Worm (Caenorhabditis elegans) whole organism, L4 larva: ENCODE data around the gene lon-3.
A peak's percentile ranks its signal among the peaks of the same experiment; 100 is the strongest.

ENCODE experiments used
- F49E8.2 ChIP-seq: sonication (generic microtip); optimal IDR thresholded peaks from 2 replicates; lab custom pipeline; 2016; ENCODE audit warnings: missing compliant biosample characterization, mild to moderate bottlenecking, missing genetic modification characterization, borderline replicate concordance
- Y5F2A.4 ChIP-seq: fragments of 200-800 bp; sonication (Bioruptor generic); optimal IDR thresholded peaks from 2 replicates; lab custom pipeline; 2018; ENCODE audit warnings: mild to moderate bottlenecking, missing genetic modification characterization, missing compliant biosample characterization
- aha-1 ChIP-seq: fragments of 150-350 bp; peaks from one replicate; lab custom pipeline; 2014; ENCODE audit warnings: missing biosample characterization, missing genetic modification characterization
- aly-2 ChIP-seq: sonication (generic microtip); optimal IDR thresholded peaks from 2 replicates; lab custom pipeline; 2018; ENCODE audit warnings: missing biosample characterization, missing genetic modification characterization
- arid-1 ChIP-seq: fragments of 200-800 bp; sonication (Bioruptor generic); conservative IDR thresholded peaks from 2 replicates; pipeline ENCODE4 v1.3.6; 2022; ENCODE audit warnings: missing genetic modification reagents, missing genetic modification characterization, missing compliant biosample characterization
- ceh-20 ChIP-seq: fragments of 200-800 bp; sonication (Bioruptor generic); IDR thresholded peaks from 2 replicates; pipeline ENCODE4 v1.3.6; 2022; ENCODE audit warnings: missing genetic modification reagents, missing genetic modification characterization, missing compliant biosample characterization
- ces-1 ChIP-seq: fragments of 150-350 bp; sonication (generic microtip); optimal IDR thresholded peaks from 4 replicates; lab custom pipeline; 2014; ENCODE audit warnings: missing biosample characterization, missing genetic modification reagents, missing genetic modification characterization
- daf-8 ChIP-seq: fragments of 200-800 bp; sonication (Bioruptor generic); IDR thresholded peaks from 2 replicates; pipeline ENCODE4 v1.3.6; 2022; ENCODE audit warnings: missing genetic modification characterization, missing compliant biosample characterization
- dmd-6 ChIP-seq: fragments of 200-800 bp; sonication (Bioruptor generic); IDR thresholded peaks from 2 replicates; pipeline ENCODE4 v1.3.6; 2022; ENCODE audit warnings: missing genetic modification reagents, missing genetic modification characterization, missing compliant biosample characterization
- dmd-8 ChIP-seq: fragments of 200-800 bp; sonication (Bioruptor generic); IDR thresholded peaks from 2 replicates; pipeline ENCODE4 v1.3.6; 2022; ENCODE audit warnings: missing genetic modification characterization, missing compliant biosample characterization
- dpl-1 ChIP-seq: fragments of 150-350 bp; optimal IDR thresholded peaks from 2 replicates; lab custom pipeline; 2014; ENCODE audit warnings: missing biosample characterization, missing genetic modification reagents, missing genetic modification characterization
- fkh-10 ChIP-seq: fragments of 150-350 bp; optimal IDR thresholded peaks from 2 replicates; lab custom pipeline; 2014; ENCODE audit warnings: missing biosample characterization, missing genetic modification reagents, missing genetic modification characterization
- hlh-11 ChIP-seq: fragments of 200-800 bp; sonication (Bioruptor generic); optimal IDR thresholded peaks from 2 replicates; lab custom pipeline; 2018; ENCODE audit warnings: mild to moderate bottlenecking, missing genetic modification characterization, missing compliant biosample characterization
- hmg-1.1 ChIP-seq: fragments of 200-800 bp; sonication (Bioruptor generic); IDR thresholded peaks from 2 replicates; pipeline ENCODE4 v1.3.6; 2022; ENCODE audit warnings: missing genetic modification reagents, missing genetic modification characterization, missing compliant biosample characterization
- jun-1 ChIP-seq: fragments of 150-350 bp; optimal IDR thresholded peaks from 2 replicates; lab custom pipeline; 2014; ENCODE audit warnings: missing biosample characterization, missing genetic modification reagents, missing genetic modification characterization
- lim-7 ChIP-seq: fragments of 200-800 bp; sonication (Bioruptor generic); IDR thresholded peaks from 2 replicates; pipeline ENCODE4 v1.3.6; 2022; ENCODE audit warnings: missing genetic modification characterization, missing compliant biosample characterization
- lin-38 ChIP-seq: fragments of 200-800 bp; sonication (Bioruptor generic); IDR thresholded peaks from 2 replicates; pipeline ENCODE4 v1.3.6; 2022; ENCODE audit warnings: missing genetic modification reagents, missing genetic modification characterization, missing compliant biosample characterization
- mdl-1 ChIP-seq, 2 experiments: fragments of 150-350 bp in 1 of 2; sonication (generic microtip) in 1 of 2; optimal IDR thresholded peaks; 2 replicates each; lab custom pipeline; 2014 to 2017; ENCODE audit warnings: missing biosample characterization in 2 of 2, missing genetic modification characterization in 2 of 2
- mdt-29 ChIP-seq: fragments of 200-800 bp; sonication (Bioruptor generic); IDR thresholded peaks from 2 replicates; pipeline ENCODE4 v1.3.6; 2022; ENCODE audit warnings: missing genetic modification reagents, missing genetic modification characterization, missing compliant biosample characterization
- nhr-102 ChIP-seq: sonication (generic microtip); optimal IDR thresholded peaks from 2 replicates; lab custom pipeline; 2016; ENCODE audit warnings: mild to moderate bottlenecking, missing genetic modification characterization, moderate library complexity, missing compliant biosample characterization
- nhr-237 ChIP-seq: sonication (generic microtip); optimal IDR thresholded peaks from 2 replicates; lab custom pipeline; 2017; ENCODE audit warnings: missing biosample characterization, missing genetic modification characterization
- nhr-25 ChIP-seq: sonication (generic microtip); optimal IDR thresholded peaks from 2 replicates; lab custom pipeline; 2017; ENCODE audit warnings: missing genetic modification characterization, mild to moderate bottlenecking, missing compliant biosample characterization, antibody characterized with exemption, moderate library complexity, borderline replicate concordance; ENCODE audit not compliant: insufficient read depth
- nhr-48 ChIP-seq: sonication (generic microtip); optimal IDR thresholded peaks from 2 replicates; lab custom pipeline; 2016; ENCODE audit warnings: mild to moderate bottlenecking, missing genetic modification characterization, missing compliant biosample characterization
- nhr-6 ChIP-seq: fragments of 150-350 bp; optimal IDR thresholded peaks from 2 replicates; lab custom pipeline; 2014; ENCODE audit warnings: missing biosample characterization, missing genetic modification characterization
- nhr-76 ChIP-seq: fragments of 150-350 bp; optimal IDR thresholded peaks from 2 replicates; lab custom pipeline; 2014; ENCODE audit warnings: missing biosample characterization, missing genetic modification characterization
- rbr-2 ChIP-seq: sonication (generic microtip); optimal IDR thresholded peaks from 2 replicates; lab custom pipeline; 2016; ENCODE audit warnings: missing genotype, missing genetic modification characterization, missing compliant biosample characterization
- set-16 ChIP-seq: fragments of 200-800 bp; sonication (Bioruptor generic); IDR thresholded peaks from 2 replicates; pipeline ENCODE4 v1.3.6; 2022; ENCODE audit warnings: missing genetic modification reagents, missing genetic modification characterization, missing compliant biosample characterization
- skn-1 ChIP-seq: fragments of 150-350 bp; optimal IDR thresholded peaks from 2 replicates; lab custom pipeline; 2014; ENCODE audit warnings: missing biosample characterization, missing genetic modification characterization
- snpc-4 ChIP-seq: fragments of 150-350 bp; optimal IDR thresholded peaks from 2 replicates; lab custom pipeline; 2014; ENCODE audit warnings: missing biosample characterization, missing genetic modification characterization
- tag-97 ChIP-seq: fragments of 200-800 bp; sonication (Bioruptor generic); IDR thresholded peaks from 2 replicates; pipeline ENCODE4 v1.3.6; 2022; ENCODE audit warnings: missing genetic modification characterization, missing compliant biosample characterization
- unc-130 ChIP-seq: sonication (generic microtip); optimal IDR thresholded peaks from 2 replicates; lab custom pipeline; 2016; ENCODE audit warnings: missing genetic modification reagents, missing genetic modification characterization, missing compliant biosample characterization
- zip-11 ChIP-seq: fragments of 200-800 bp; sonication (Bioruptor generic); IDR thresholded peaks from 2 replicates; pipeline ENCODE4 v1.3.6; 2022; ENCODE audit warnings: missing genetic modification characterization, missing compliant biosample characterization

Gene lon-3

DNA sequence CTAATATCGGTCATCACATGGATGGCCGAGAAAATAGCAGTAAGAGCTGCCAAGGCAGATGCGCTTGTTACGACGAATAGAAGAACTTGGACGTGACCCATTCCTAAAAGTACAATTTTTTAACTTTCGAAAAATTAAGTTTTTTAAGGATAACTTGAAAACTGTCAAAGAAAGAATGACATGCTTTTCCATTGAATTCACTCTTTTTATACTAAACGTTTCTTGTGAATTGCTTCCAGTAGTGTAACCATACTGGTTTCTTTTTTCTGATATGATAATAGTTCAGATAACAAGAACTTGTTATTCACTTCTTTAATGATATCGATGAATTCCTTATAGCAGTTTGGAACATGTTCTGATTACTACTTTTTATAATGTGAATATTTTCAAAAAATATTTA, 30.8 kb downstream of the lon-3 start, which contains the start of gene col-37:
Gene col-37 (minus strand): TSS at position 101 of the 400 bp plus-strand sequence.
- TF ChIP-seq zip-11 (GFP tag; lab: Robert Waterston, UW) = no peak
- peak in 1 of 2 experiments; percentile 16 for TF ChIP-seq mdl-1 (tag; optimal IDR thresholded peaks at IDR 0.05; lab: Kevin White, UChicago)

DNA sequence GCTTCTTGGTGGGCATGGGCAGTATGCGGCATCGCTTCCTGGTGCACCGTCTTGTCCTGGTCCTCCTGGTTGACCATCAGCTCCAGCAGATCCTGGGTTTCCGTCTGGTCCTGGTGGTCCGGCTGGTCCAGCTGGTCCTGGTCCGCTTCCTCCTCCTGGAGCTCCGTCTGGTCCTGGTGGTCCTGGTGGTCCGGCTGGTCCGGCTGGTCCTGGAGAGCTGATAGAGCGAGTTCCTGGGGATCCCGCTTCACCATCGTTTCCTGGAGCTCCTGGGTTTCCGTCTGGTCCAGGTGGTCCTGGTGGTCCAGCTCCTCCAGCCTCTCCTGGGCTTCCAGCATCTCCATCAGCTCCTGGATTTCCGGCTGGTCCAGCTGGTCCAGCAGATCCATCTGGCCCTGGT, 31.4 kb downstream of the lon-3 start:
- TF ChIP-seq fkh-10 (GFP tag; lab: Kevin White, UChicago) (no peak), set-16 (GFP tag; lab: Robert Waterston, UW) (peak; percentile 97)

DNA sequence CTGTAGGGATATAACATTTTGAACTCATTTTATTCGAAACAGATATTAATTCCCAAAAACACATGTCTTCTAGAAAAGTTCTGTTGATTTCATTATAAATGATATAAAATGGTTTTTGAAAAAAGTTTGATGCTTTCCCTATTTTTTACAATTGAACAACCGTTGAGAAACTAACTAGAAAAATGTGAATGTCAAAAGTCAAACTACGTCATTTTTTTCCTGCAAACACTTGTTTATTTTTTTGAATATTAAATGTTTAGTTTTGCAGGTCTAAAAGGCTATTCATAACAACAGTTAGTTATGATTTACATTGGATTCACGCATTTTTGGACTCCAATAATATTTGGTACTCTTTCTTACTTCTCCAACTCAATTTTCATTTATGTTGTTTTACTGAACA, 35.5 kb downstream of the lon-3 start, which contains the start of gene srj-4:
Gene srj-4 (plus strand): TSS at position 301 of the 400 bp plus-strand sequence.
- TF ChIP-seq dpl-1 (GFP tag; lab: Kevin White, UChicago) (no peak), nhr-102 (tag; lab: Kevin White, UChicago) (no peak), mdt-29 (GFP tag; lab: Robert Waterston, UW) (no peak), hmg-1.1 (GFP tag; lab: Robert Waterston, UW) (no peak), aly-2 (no peak), nhr-76 (tag; lab: Kevin White, UChicago) (no peak), skn-1 (no peak), unc-130 (GFP tag; lab: Kevin White, UChicago) (no peak), daf-8 (GFP tag; lab: Robert Waterston, UW) (no peak)

DNA sequence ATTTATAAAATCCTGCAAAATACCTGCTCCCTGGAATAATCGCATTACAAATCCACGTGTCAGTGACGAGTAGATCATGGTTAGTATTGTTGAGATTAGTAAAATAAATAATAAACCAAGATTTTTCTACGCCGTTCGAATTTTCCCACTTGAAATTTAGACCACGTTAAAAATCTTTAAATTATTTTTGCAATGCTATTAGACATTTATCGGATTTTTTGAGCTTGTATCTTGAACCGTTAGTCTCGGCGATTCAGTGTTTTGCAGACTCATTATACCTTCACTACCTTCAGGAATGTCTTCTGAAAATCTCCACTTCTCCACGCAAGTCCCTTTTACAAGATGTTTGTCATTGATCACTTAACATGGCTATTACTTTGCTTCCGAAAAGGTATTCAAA, 36.2 kb downstream of the lon-3 start, which contains the start of gene C27A7.5:
Gene C27A7.5 (minus strand): TSS at position 101 of the 400 bp plus-strand sequence.
- TF ChIP-seq arid-1 (GFP tag; lab: Robert Waterston, UW) (no peak), aha-1 (tag; lab: Kevin White, UChicago) (no peak), ceh-20 (GFP tag; lab: Robert Waterston, UW) (no peak), lin-38 (GFP tag; lab: Robert Waterston, UW) (no peak), hlh-11 (tag; lab: Kevin White, UChicago) (no peak), snpc-4 (tag; lab: Kevin White, UChicago) (no peak), Y5F2A.4 (GFP tag; lab: Kevin White, UChicago) (no peak)

DNA sequence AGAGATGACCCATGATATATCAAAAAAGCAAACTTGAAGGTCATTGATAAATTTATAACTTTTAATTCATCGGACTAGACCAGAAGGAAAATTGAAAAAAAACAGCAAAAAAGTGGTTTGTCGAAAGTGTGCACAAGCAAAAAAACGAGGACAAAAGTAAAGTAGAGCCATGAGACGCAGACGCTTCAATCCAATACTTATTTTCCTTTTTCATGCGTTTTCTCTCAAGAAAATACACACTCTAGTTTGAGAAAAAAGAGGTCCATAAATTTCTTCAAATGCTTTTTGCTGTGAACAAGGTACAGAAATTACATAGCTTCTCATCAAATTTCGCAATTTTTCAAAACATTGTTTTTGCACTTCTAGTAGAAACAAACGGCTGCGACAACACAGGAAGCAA, 37.3 kb downstream of the lon-3 start:
- no peak for TF ChIP-seq nhr-48 (tag; lab: Kevin White, UChicago)
- no peak for TF ChIP-seq mdt-29 (GFP tag; lab: Robert Waterston, UW)
- no peak for TF ChIP-seq dmd-6 (GFP tag; lab: Robert Waterston, UW)
- no peak for TF ChIP-seq nhr-76 (tag; lab: Kevin White, UChicago)
- no peak for TF ChIP-seq nhr-25 (tag; lab: Kevin White, UChicago)
- no peak for TF ChIP-seq nhr-6 (tag; lab: Kevin White, UChicago)
- TF ChIP-seq ces-1 (GFP tag; lab: Kevin White, UChicago) = no peak
- no peak for TF ChIP-seq dmd-8 (GFP tag; lab: Robert Waterston, UW)
- no peak for TF ChIP-seq tag-97 (GFP tag; lab: Robert Waterston, UW)
- TF ChIP-seq lim-7 (GFP tag; lab: Robert Waterston, UW) = no peak
- TF ChIP-seq nhr-102 (tag; lab: Kevin White, UChicago) = no peak
- no peak for TF ChIP-seq F49E8.2 (tag; lab: Kevin White, UChicago)
- TF ChIP-seq jun-1 (tag; lab: Kevin White, UChicago) = no peak
- TF ChIP-seq nhr-237 (tag; lab: Kevin White, UChicago) = no peak
- no peak for TF ChIP-seq hlh-11 (tag; lab: Kevin White, UChicago)
- no peak for TF ChIP-seq rbr-2
- no peak for TF ChIP-seq aha-1 (tag; lab: Kevin White, UChicago)
